Worm (Caenorhabditis elegans) whole organism, L4 larva: ENCODE results near the gene cri-3.

Source experiments
- F10B5.3 ChIP-seq: sonication (generic microtip); optimal IDR thresholded peaks from 2 replicates; lab custom pipeline; 2016; ENCODE audit warnings: mild to moderate bottlenecking, missing genetic modification characterization, missing compliant biosample characterization
- F26F4.8 ChIP-seq: fragments of 200-800 bp; sonication (Bioruptor generic); conservative IDR thresholded peaks from 2 replicates; pipeline ENCODE4 v1.3.6; 2022; ENCODE audit warnings: missing genetic modification characterization, missing compliant biosample characterization
- aha-1 ChIP-seq: fragments of 150-350 bp; peaks from one replicate; lab custom pipeline; 2014; ENCODE audit warnings: missing biosample characterization, missing genetic modification characterization
- ceh-20 ChIP-seq: fragments of 200-800 bp; sonication (Bioruptor generic); IDR thresholded peaks from 2 replicates; pipeline ENCODE4 v1.3.6; 2022; ENCODE audit warnings: missing genetic modification reagents, missing genetic modification characterization, missing compliant biosample characterization
- dpl-1 ChIP-seq: fragments of 150-350 bp; optimal IDR thresholded peaks from 2 replicates; lab custom pipeline; 2014; ENCODE audit warnings: missing biosample characterization, missing genetic modification reagents, missing genetic modification characterization
- duxl-1 ChIP-seq: sonication (generic microtip); optimal IDR thresholded peaks from 2 replicates; lab custom pipeline; 2016; ENCODE audit warnings: mild to moderate bottlenecking, missing genetic modification characterization, moderate library complexity, missing compliant biosample characterization; ENCODE audit not compliant: poor library complexity
- dve-1 ChIP-seq: sonication (generic microtip); optimal IDR thresholded peaks from 2 replicates; lab custom pipeline; 2017; ENCODE audit warnings: antibody characterized with exemption, mild to moderate bottlenecking, missing genetic modification characterization, missing compliant biosample characterization; ENCODE audit not compliant: insufficient read depth
- fkh-10 ChIP-seq: fragments of 150-350 bp; optimal IDR thresholded peaks from 2 replicates; lab custom pipeline; 2014; ENCODE audit warnings: missing biosample characterization, missing genetic modification reagents, missing genetic modification characterization
- hlh-30 ChIP-seq: sonication (generic microtip); optimal IDR thresholded peaks from 2 replicates; lab custom pipeline; 2017; ENCODE audit warnings: antibody characterized with exemption, mild to moderate bottlenecking, missing genetic modification characterization, missing compliant biosample characterization; ENCODE audit not compliant: insufficient read depth
- lin-39 ChIP-seq: fragments of 150-350 bp; optimal IDR thresholded peaks from 2 replicates; lab custom pipeline; 2014; ENCODE audit warnings: missing biosample characterization, missing genetic modification reagents, missing genetic modification characterization
- lsy-2 ChIP-seq, 2 experiments: fragments of 150-350 bp in 1 of 2; sonication (generic microtip) in 1 of 2; optimal IDR thresholded peaks; 2 replicates each; lab custom pipeline; 2014 to 2017; ENCODE audit warnings: missing biosample characterization in 2 of 2, missing genetic modification characterization in 2 of 2
- mdt-29 ChIP-seq: fragments of 200-800 bp; sonication (Bioruptor generic); IDR thresholded peaks from 2 replicates; pipeline ENCODE4 v1.3.6; 2022; ENCODE audit warnings: missing genetic modification reagents, missing genetic modification characterization, missing compliant biosample characterization
- mep-1 ChIP-seq: fragments of 150-350 bp; sonication (generic microtip); optimal IDR thresholded peaks from 3 replicates; lab custom pipeline; 2014; ENCODE audit warnings: missing biosample characterization, missing genetic modification characterization
- nhr-25 ChIP-seq: sonication (generic microtip); optimal IDR thresholded peaks from 2 replicates; lab custom pipeline; 2017; ENCODE audit warnings: missing genetic modification characterization, mild to moderate bottlenecking, missing compliant biosample characterization, antibody characterized with exemption, moderate library complexity, borderline replicate concordance; ENCODE audit not compliant: insufficient read depth
- php-3 ChIP-seq: fragments of 200-800 bp; sonication (Bioruptor generic); IDR thresholded peaks from 2 replicates; pipeline ENCODE4 v1.3.6; 2022; ENCODE audit warnings: missing genetic modification reagents, missing genetic modification characterization, missing compliant biosample characterization
- rbr-2 ChIP-seq: sonication (generic microtip); optimal IDR thresholded peaks from 2 replicates; lab custom pipeline; 2016; ENCODE audit warnings: missing genotype, missing genetic modification characterization, missing compliant biosample characterization
- tag-97 ChIP-seq: fragments of 200-800 bp; sonication (Bioruptor generic); IDR thresholded peaks from 2 replicates; pipeline ENCODE4 v1.3.6; 2022; ENCODE audit warnings: missing genetic modification characterization, missing compliant biosample characterization
- unc-62 ChIP-seq, 3 experiments: fragments of 150-350 bp in 1 of 3; sonication (generic microtip); optimal IDR thresholded peaks in 2 of 3; peaks in 1 of 3; 1 replicate in 1 of 3; 2 replicates in 2 of 3; lab custom pipeline; 2014 to 2017; ENCODE audit warnings: missing biosample characterization in 3 of 3, missing genetic modification characterization in 3 of 3, missing genetic modification reagents in 3 of 3, missing genotype in 1 of 3
- vab-7 ChIP-seq: fragments of 200-800 bp; sonication (Bioruptor generic); IDR thresholded peaks from 2 replicates; pipeline ENCODE4 v1.3.6; 2022; ENCODE audit warnings: missing genetic modification reagents, missing genetic modification characterization, missing compliant biosample characterization

The cri-3 gene

ce11 chrIII:3437139-3437538 is 41.0 kb downstream of the cri-3 start:
- no peak for TF ChIP-seq nhr-25 (tag; lab: Kevin White, UChicago)
- no peak for TF ChIP-seq F26F4.8
- TF ChIP-seq lin-39 (tag; lab: Kevin White, UChicago) = no peak
- no peak for TF ChIP-seq php-3 (GFP tag; lab: Robert Waterston, UW)
- no peak for TF ChIP-seq lsy-2 (tag; optimal IDR thresholded peaks at IDR 0.05; lab: Kevin White, UChicago)
- TF ChIP-seq unc-62 (GFP tag; optimal IDR thresholded peaks at IDR 0.05 in 1 of 2; lab: Kevin White, UChicago) = peak in 1 of 2 experiments; percentile 28
- TF ChIP-seq unc-62 (tag; optimal IDR thresholded peaks at IDR 0.05; lab: Kevin White, UChicago) = no peak
- 0 out of 2 replicates have a peak, but pooled peaks have one; percentile 40 for TF ChIP-seq ceh-20
- peak; percentile 93 for TF ChIP-seq aha-1 (tag; lab: Kevin White, UChicago)
- TF ChIP-seq tag-97 (GFP tag; lab: Robert Waterston, UW) = no peak
- TF ChIP-seq hlh-30 (tag; lab: Kevin White, UChicago) = no peak
- no peak for TF ChIP-seq mep-1 (tag; lab: Kevin White, UChicago)
- no peak for TF ChIP-seq fkh-10 (GFP tag; lab: Kevin White, UChicago)
- peak; percentile 2 for TF ChIP-seq rbr-2
- TF ChIP-seq duxl-1 (tag; lab: Kevin White, UChicago) = no peak
- TF ChIP-seq F10B5.3 (tag; lab: Kevin White, UChicago) = no peak
- TF ChIP-seq dve-1 (tag; lab: Kevin White, UChicago) = no peak
- no peak for TF ChIP-seq vab-7 (GFP tag; lab: Robert Waterston, UW)
- TF ChIP-seq dpl-1 (GFP tag; lab: Kevin White, UChicago) = no peak

ce11 chrIII:3444139-3444538 is 48.0 kb downstream of the cri-3 start, which contains the start of gene spe-41:
spe-41 (minus strand) TSS chrIII:3444210.
- TF ChIP-seq aha-1 (tag; lab: Kevin White, UChicago) (peak; percentile 90), mdt-29 (no peak)
- TF ChIP-seq, all 104 proteins: peak for 1
